Worm (Caenorhabditis elegans) whole organism, mixed stage, embryonic: Measurements from ENCODE around the gene nspc-16.

Source experiments
- M03D4.4 ChIP-seq: sonication (generic microtip); optimal IDR thresholded peaks from 2 replicates; lab custom pipeline; 2017; ENCODE audit warnings: mild to moderate bottlenecking, missing genetic modification characterization, missing compliant biosample characterization
- blmp-1 ChIP-seq: fragments of 150-350 bp; optimal IDR thresholded peaks from 2 replicates; lab custom pipeline; 2014; ENCODE audit warnings: missing biosample characterization, missing genetic modification characterization
- ceh-39 ChIP-seq: fragments of 150-350 bp; optimal IDR thresholded peaks from 2 replicates; lab custom pipeline; 2014; ENCODE audit warnings: missing biosample characterization, missing genetic modification characterization
- ceh-43 ChIP-seq: fragments of 200-800 bp; sonication (Bioruptor generic); optimal IDR thresholded peaks from 2 replicates; lab custom pipeline; 2018; ENCODE audit warnings: mild to moderate bottlenecking, missing genetic modification characterization, moderate library complexity, missing compliant biosample characterization
- ceh-83 ChIP-seq: fragments of 200-800 bp; sonication (Bioruptor generic); optimal IDR thresholded peaks from 2 replicates; lab custom pipeline; 2018; ENCODE audit warnings: mild to moderate bottlenecking, missing genetic modification characterization, missing compliant biosample characterization
- ces-1 ChIP-seq: fragments of 150-350 bp; optimal IDR thresholded peaks from 2 replicates; lab custom pipeline; 2014; ENCODE audit warnings: missing biosample characterization, missing genetic modification reagents, missing genetic modification characterization
- cnd-1 ChIP-seq: fragments of 200-800 bp; sonication (Bioruptor generic); optimal IDR thresholded peaks from 2 replicates; lab custom pipeline; 2018; ENCODE audit warnings: mild to moderate bottlenecking, missing genetic modification characterization, missing compliant biosample characterization
- drap-1 ChIP-seq: fragments of 200-800 bp; sonication (Bioruptor generic); optimal IDR thresholded peaks from 3 replicates; lab custom pipeline; 2018; ENCODE audit warnings: mild to moderate bottlenecking, missing genetic modification characterization, missing compliant biosample characterization
- elt-1 ChIP-seq: sonication (generic microtip); optimal IDR thresholded peaks from 2 replicates; lab custom pipeline; 2017; ENCODE audit warnings: missing genetic modification characterization, mild to moderate bottlenecking, missing compliant biosample characterization, antibody characterized with exemption, moderate library complexity, borderline replicate concordance; ENCODE audit not compliant: insufficient read depth
- elt-3 ChIP-seq: fragments of 150-350 bp; optimal IDR thresholded peaks from 2 replicates; lab custom pipeline; 2014; ENCODE audit warnings: missing biosample characterization, missing genetic modification characterization
- flh-1 ChIP-seq: fragments of 200-800 bp; sonication (Bioruptor generic); optimal IDR thresholded peaks from 2 replicates; lab custom pipeline; 2018; ENCODE audit warnings: mild to moderate bottlenecking, missing genetic modification characterization, moderate library complexity, missing compliant biosample characterization
- ham-2 ChIP-seq: fragments of 200-800 bp; sonication (Bioruptor generic); optimal IDR thresholded peaks from 2 replicates; lab custom pipeline; 2018; ENCODE audit warnings: mild to moderate bottlenecking, missing genetic modification characterization, missing compliant biosample characterization
- hlh-1 ChIP-seq: fragments of 150-350 bp; optimal IDR thresholded peaks from 2 replicates; lab custom pipeline; 2014; ENCODE audit warnings: missing biosample characterization, missing genetic modification reagents, missing genetic modification characterization
- lin-13 ChIP-seq: fragments of 150-350 bp; optimal IDR thresholded peaks from 2 replicates; lab custom pipeline; 2014; ENCODE audit warnings: missing biosample characterization, missing genetic modification characterization
- lin-32 ChIP-seq: fragments of 200-800 bp; sonication (Bioruptor generic); optimal IDR thresholded peaks from 2 replicates; lab custom pipeline; 2018; ENCODE audit warnings: mild to moderate bottlenecking, missing genetic modification characterization, missing compliant biosample characterization
- lsy-2 ChIP-seq: fragments of 150-350 bp; optimal IDR thresholded peaks from 2 replicates; lab custom pipeline; 2014; ENCODE audit warnings: missing biosample characterization, missing genetic modification characterization
- mab-5 ChIP-seq: fragments of 150-350 bp; optimal IDR thresholded peaks from 2 replicates; lab custom pipeline; 2014; ENCODE audit warnings: missing biosample characterization, missing genetic modification characterization
- mep-1 ChIP-seq: fragments of 150-350 bp; optimal IDR thresholded peaks from 2 replicates; lab custom pipeline; 2017; ENCODE audit warnings: missing biosample characterization, missing genetic modification reagents, missing genetic modification characterization, inconsistent platforms
- mls-2 ChIP-seq: sonication (generic microtip); optimal IDR thresholded peaks from 2 replicates; lab custom pipeline; 2016; ENCODE audit warnings: mild to moderate bottlenecking, missing genetic modification characterization, moderate library complexity, missing compliant biosample characterization
- nhr-12 ChIP-seq: fragments of 150-350 bp; optimal IDR thresholded peaks from 2 replicates; lab custom pipeline; 2014; ENCODE audit warnings: missing biosample characterization, missing genetic modification characterization
- nhr-2 ChIP-seq: fragments of 150-350 bp; optimal IDR thresholded peaks from 2 replicates; lab custom pipeline; 2014; ENCODE audit warnings: missing biosample characterization, missing genetic modification characterization
- nhr-237 ChIP-seq: fragments of 150-350 bp; optimal IDR thresholded peaks from 2 replicates; lab custom pipeline; 2014; ENCODE audit warnings: missing biosample characterization, missing genetic modification characterization
- nhr-28 ChIP-seq: fragments of 150-350 bp; optimal IDR thresholded peaks from 2 replicates; lab custom pipeline; 2014; ENCODE audit warnings: missing biosample characterization, missing genetic modification characterization
- nhr-76 ChIP-seq: sonication (generic microtip); optimal IDR thresholded peaks from 2 replicates; lab custom pipeline; 2017; ENCODE audit warnings: missing biosample characterization, missing genetic modification characterization
- pha-4 ChIP-seq: fragments of 150-350 bp; optimal IDR thresholded peaks from 2 replicates; lab custom pipeline; 2018; ENCODE audit warnings: missing biosample characterization, missing genetic modification reagents, missing genetic modification characterization
- sem-2 ChIP-seq: fragments of 200-800 bp; sonication (Bioruptor generic); optimal IDR thresholded peaks from 2 replicates; lab custom pipeline; 2018; ENCODE audit warnings: mild to moderate bottlenecking, missing genetic modification characterization, missing compliant biosample characterization
- snpc-4 ChIP-seq: fragments of 150-350 bp; optimal IDR thresholded peaks from 2 replicates; lab custom pipeline; 2014; ENCODE audit warnings: missing biosample characterization, missing genetic modification characterization
- sptf-1 ChIP-seq: sonication (generic microtip); optimal IDR thresholded peaks from 2 replicates; lab custom pipeline; 2017; ENCODE audit warnings: mild to moderate bottlenecking, missing genetic modification characterization, moderate library complexity, missing compliant biosample characterization
- tbx-8 ChIP-seq: fragments of 200-800 bp; sonication (Bioruptor generic); optimal IDR thresholded peaks from 2 replicates; lab custom pipeline; 2018; ENCODE audit warnings: mild to moderate bottlenecking, missing genetic modification characterization, moderate library complexity, missing compliant biosample characterization
- unc-120 ChIP-seq: sonication (generic microtip); optimal IDR thresholded peaks from 2 replicates; lab custom pipeline; 2017; ENCODE audit warnings: missing genetic modification characterization, missing compliant biosample characterization; ENCODE audit not compliant: poor library complexity, severe bottlenecking
- unc-39 ChIP-seq: fragments of 150-350 bp; optimal IDR thresholded peaks from 2 replicates; lab custom pipeline; 2014; ENCODE audit warnings: missing biosample characterization, missing genetic modification characterization
- unc-62 ChIP-seq: fragments of 150-350 bp; optimal IDR thresholded peaks from 2 replicates; lab custom pipeline; 2014; ENCODE audit warnings: missing biosample characterization, missing genetic modification reagents, missing genetic modification characterization
- zip-8 ChIP-seq: fragments of 150-350 bp; optimal IDR thresholded peaks from 2 replicates; lab custom pipeline; 2014; ENCODE audit warnings: missing biosample characterization, missing genetic modification characterization
- ztf-11 ChIP-seq: fragments of 150-350 bp; optimal IDR thresholded peaks from 2 replicates; lab custom pipeline; 2014; ENCODE audit warnings: missing biosample characterization, missing genetic modification characterization

The nspc-16 gene

ce11 chrX:14496545-14496944 is 26.8 kb upstream of the nspc-16 start:
- TF ChIP-seq nhr-76 (tag; lab: Kevin White, UChicago) (no peak), hlh-1 (tag; lab: Kevin White, UChicago) (peak; percentile 49)

ce11 chrX:14499830-14500409 is 23.5 kb upstream of the nspc-16 start:
- TF ChIP-seq ceh-39 (tag; lab: Kevin White, UChicago) (no peak), cnd-1 (tag; lab: Kevin White, UChicago) (no peak), ceh-43 (GFP tag; lab: Kevin White, UChicago) (no peak), unc-39 (tag; lab: Kevin White, UChicago) (no peak), lin-13 (no peak), mab-5 (tag; lab: Kevin White, UChicago) (no peak), nhr-28 (tag; lab: Kevin White, UChicago) (no peak), ceh-83 (GFP tag; lab: Kevin White, UChicago) (no peak), mls-2 (tag; lab: Kevin White, UChicago) (no peak), ham-2 (GFP tag; lab: Kevin White, UChicago) (no peak), sptf-1 (tag; lab: Kevin White, UChicago) (no peak), drap-1 (GFP tag; lab: Kevin White, UChicago) (no peak), lsy-2 (no peak), snpc-4 (tag; lab: Kevin White, UChicago) (no peak), nhr-2 (tag; lab: Kevin White, UChicago) (no peak), M03D4.4 (tag; lab: Kevin White, UChicago) (no peak), pha-4 (tag; lab: Kevin White, UChicago) (no peak), elt-3 (tag; lab: Kevin White, UChicago) (no peak), nhr-76 (tag; lab: Kevin White, UChicago) (no peak), lin-32 (GFP tag; lab: Kevin White, UChicago) (no peak)

- TF ChIP-seq sem-2: no peak
- TF ChIP-seq tbx-8 (GFP tag; lab: Kevin White, UChicago): no peak
- no peak for TF ChIP-seq hlh-1 (tag; lab: Kevin White, UChicago)
- no peak for TF ChIP-seq pha-4 (tag; lab: Kevin White, UChicago)
- no peak for TF ChIP-seq ztf-11 (tag; lab: Kevin White, UChicago)
- no peak for TF ChIP-seq sptf-1 (tag; lab: Kevin White, UChicago)
- no peak for TF ChIP-seq elt-1 (tag; lab: Kevin White, UChicago)
- TF ChIP-seq zip-8 (tag; lab: Kevin White, UChicago): no peak
- no peak for TF ChIP-seq drap-1 (GFP tag; lab: Kevin White, UChicago)
- TF ChIP-seq blmp-1: no peak
- no peak for TF ChIP-seq nhr-28 (tag; lab: Kevin White, UChicago)
- no peak for TF ChIP-seq nhr-12 (tag; lab: Kevin White, UChicago)
- no peak for TF ChIP-seq unc-120 (tag; lab: Kevin White, UChicago)
Measured at ce11 chrX:14500422-14501058, 22.8 kb upstream of the nspc-16 start.

DNA sequence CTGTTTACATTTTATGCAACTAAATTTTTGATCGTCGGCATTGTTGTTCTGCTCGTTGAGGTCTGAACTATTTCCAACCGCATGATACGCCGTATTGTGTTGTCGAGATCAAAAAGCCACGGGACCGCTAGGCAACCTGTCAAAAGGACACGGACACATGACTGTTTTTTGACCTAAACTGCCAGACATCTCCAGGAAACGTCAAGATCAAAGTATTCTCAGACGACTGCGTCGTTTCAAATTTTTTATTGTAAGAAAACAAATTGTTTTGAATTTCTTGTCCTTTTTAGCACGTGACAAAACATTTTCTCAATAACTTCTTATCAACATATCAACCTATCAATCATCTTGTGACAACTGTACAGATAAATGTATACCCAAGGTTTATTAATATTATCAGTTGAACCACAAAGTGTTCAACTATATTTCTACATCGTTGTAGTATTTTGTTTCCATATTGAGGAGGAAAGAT is 21.2 kb upstream of the nspc-16 start:
- TF ChIP-seq pha-4 (tag; lab: Kevin White, UChicago) (no peak), unc-62 (GFP tag; lab: Kevin White, UChicago) (peak; percentile 48)

DNA sequence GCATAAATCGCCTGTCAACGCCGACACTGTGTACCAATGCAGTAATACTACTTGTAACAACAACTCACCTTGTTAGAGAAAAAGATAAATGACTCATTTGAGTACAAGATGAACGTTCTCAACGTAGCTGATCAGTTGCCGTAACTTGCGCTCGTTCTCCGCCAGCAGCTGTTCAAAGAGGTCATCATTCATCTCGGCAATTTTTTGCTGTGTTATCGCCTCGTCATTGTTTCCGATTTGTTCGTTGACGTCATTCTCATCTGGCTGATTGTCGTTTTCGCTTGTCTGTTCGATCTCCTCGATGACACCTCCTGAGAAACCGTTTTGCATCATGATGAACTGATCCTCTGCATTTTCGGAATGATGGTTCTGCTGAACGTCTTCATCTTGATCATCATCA is 20.1 kb upstream of the nspc-16 start:
- TF ChIP-seq ztf-11 (tag; lab: Kevin White, UChicago) (no peak), unc-62 (GFP tag; lab: Kevin White, UChicago) (peak; percentile 90), flh-1 (no peak), elt-1 (tag; lab: Kevin White, UChicago) (no peak), nhr-28 (tag; lab: Kevin White, UChicago) (no peak), sptf-1 (tag; lab: Kevin White, UChicago) (no peak), lin-13 (peak; percentile 17), cnd-1 (tag; lab: Kevin White, UChicago) (no peak), drap-1 (GFP tag; lab: Kevin White, UChicago) (no peak), lsy-2 (no peak), pha-4 (tag; lab: Kevin White, UChicago) (no peak), mep-1 (no peak), ceh-43 (GFP tag; lab: Kevin White, UChicago) (no peak), unc-120 (tag; lab: Kevin White, UChicago) (no peak), nhr-237 (tag; lab: Kevin White, UChicago) (no peak), nhr-2 (tag; lab: Kevin White, UChicago) (peak; percentile 46), mab-5 (tag; lab: Kevin White, UChicago) (no peak), nhr-12 (tag; lab: Kevin White, UChicago) (no peak), hlh-1 (tag; lab: Kevin White, UChicago) (peak; percentile 96), zip-8 (tag; lab: Kevin White, UChicago) (no peak), sem-2 (no peak), ham-2 (GFP tag; lab: Kevin White, UChicago) (no peak), ces-1 (GFP tag; lab: Kevin White, UChicago) (no peak)
